Worm (Caenorhabditis elegans): ENCODE data around the gene pgm-1.

ce11 chrII:4855489-4855888 is 33.7 kb upstream of the pgm-1 start:
- no peak for TF ChIP-seq B0310.2 (tag; optimal IDR thresholded peaks at IDR 0.05)
- TF ChIP-seq tbx-37 (GFP tag; conservative IDR thresholded peaks at IDR 0.05), result no peak
- no peak for TF ChIP-seq tra-4 (tag; optimal IDR thresholded peaks at IDR 0.05)
- TF ChIP-seq ama-1 (optimal IDR thresholded peaks at IDR 0.05), result no peak
- no peak for TF ChIP-seq F13C5.2 (tag; optimal IDR thresholded peaks at IDR 0.05)
- no peak for TF ChIP-seq scrt-1 (GFP tag; IDR thresholded peaks at IDR 0.05)
- TF ChIP-seq aly-1 (tag; optimal IDR thresholded peaks at IDR 0.05), result no peak
- no peak for TF ChIP-seq ceh-13 (GFP tag; optimal IDR thresholded peaks at IDR 0.05)
- no peak for TF ChIP-seq hmg-4 (GFP tag; optimal IDR thresholded peaks at IDR 0.05)
- no peak for TF ChIP-seq hnd-1 (tag; optimal IDR thresholded peaks at IDR 0.05)
- TF ChIP-seq hmbx-1 (tag; optimal IDR thresholded peaks at IDR 0.05), result no peak
- TF ChIP-seq ceh-36 (tag; optimal IDR thresholded peaks at IDR 0.05), result no peak
- TF ChIP-seq ets-7 (tag; optimal IDR thresholded peaks at IDR 0.05), result no peak
